Worm (Caenorhabditis elegans): ENCODE data around the gene pfut-1.

pfut-1 gene

ce11 chrX:3181870-3182269 is 16.2 kb downstream of the pfut-1 start:
- TF ChIP-seq blmp-1 (tag; optimal IDR thresholded peaks at IDR 0.05; ENCODE audit: insufficient read depth): no peak
- TF ChIP-seq nhr-10 (tag; optimal IDR thresholded peaks at IDR 0.05): no peak
- TF ChIP-seq fos-1 (tag; optimal IDR thresholded peaks at IDR 0.05): peak; percentile 60

DNA sequence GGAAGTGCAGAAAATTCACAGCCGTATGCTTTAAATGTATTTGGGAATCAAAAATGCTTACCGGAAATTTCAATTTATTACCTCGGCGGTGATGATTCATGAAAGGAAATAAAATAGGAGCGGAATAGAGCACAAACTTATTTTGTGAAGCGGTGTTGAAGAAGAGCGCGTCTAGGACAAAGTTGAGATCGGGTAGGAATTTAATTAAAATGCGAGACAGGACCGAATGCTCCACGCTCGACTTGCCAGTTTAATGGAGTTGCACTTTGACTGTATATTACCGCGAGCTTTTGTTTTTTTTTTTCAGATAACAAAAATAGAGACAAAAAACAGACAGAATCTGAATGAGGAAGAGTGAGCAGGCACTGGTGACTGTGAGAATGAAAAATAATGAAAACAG is 19.0 kb downstream of the pfut-1 start:
- TF ChIP-seq egl-27 (tag; optimal IDR thresholded peaks at IDR 0.05) (no peak), ceh-16 (tag; optimal IDR thresholded peaks at IDR 0.05) (no peak), nhr-237 (tag; optimal IDR thresholded peaks at IDR 0.05) (no peak), mab-5 (tag; optimal IDR thresholded peaks at IDR 0.05) (no peak), crh-2 (tag; optimal IDR thresholded peaks at IDR 0.05) (no peak), R02D3.7 (tag; optimal IDR thresholded peaks at IDR 0.05) (no peak), skn-1 (tag; optimal IDR thresholded peaks at IDR 0.05) (no peak), nhr-25 (tag; optimal IDR thresholded peaks at IDR 0.05) (no peak), nhr-10 (tag; optimal IDR thresholded peaks at IDR 0.05) (no peak), nhr-23 (tag; optimal IDR thresholded peaks at IDR 0.05) (no peak), unc-62 (GFP tag; optimal IDR thresholded peaks at IDR 0.05) (no peak), alr-1 (tag; optimal IDR thresholded peaks at IDR 0.05) (no peak), gmeb-1 (tag; optimal IDR thresholded peaks at IDR 0.05) (no peak), nhr-12 (tag; optimal IDR thresholded peaks at IDR 0.05) (no peak), lin-39 (tag; optimal IDR thresholded peaks at IDR 0.05) (no peak), F13H6.1 (tag; optimal IDR thresholded peaks at IDR 0.05) (no peak), ztf-1 (GFP tag; conservative IDR thresholded peaks at IDR 0.05) (no peak), mdl-1 (tag; optimal IDR thresholded peaks at IDR 0.05) (no peak), unc-39 (tag; optimal IDR thresholded peaks at IDR 0.05) (no peak), blmp-1 (tag; optimal IDR thresholded peaks at IDR 0.05; ENCODE audit: insufficient read depth) (no peak)

- TF ChIP-seq lsy-2 (tag; optimal IDR thresholded peaks at IDR 0.05) (no peak), mab-5 (tag; optimal IDR thresholded peaks at IDR 0.05) (peak; percentile 1), R02D3.7 (tag; optimal IDR thresholded peaks at IDR 0.05) (no peak), crh-2 (tag; optimal IDR thresholded peaks at IDR 0.05) (no peak), nhr-25 (tag; optimal IDR thresholded peaks at IDR 0.05) (no peak)
These were observed 24.6 kb downstream of the pfut-1 start for ce11 chrX:3190193-3190592.

- TF ChIP-seq ama-1 (optimal IDR thresholded peaks at IDR 0.05) (no peak), sem-4 (tag; optimal IDR thresholded peaks at IDR 0.05) (peak; percentile 30)
These were observed 25.9 kb downstream of the pfut-1 start for ce11 chrX:3191353-3192065.

ce11 chrX:3197319-3197718 is 31.7 kb downstream of the pfut-1 start:
- TF ChIP-seq sma-3 (GFP tag; optimal IDR thresholded peaks at IDR 0.05) (no peak), mab-5 (tag; optimal IDR thresholded peaks at IDR 0.05) (no peak), F13H6.1 (tag; optimal IDR thresholded peaks at IDR 0.05) (no peak), nhr-12 (tag; optimal IDR thresholded peaks at IDR 0.05) (no peak), alr-1 (tag; optimal IDR thresholded peaks at IDR 0.05) (no peak), nhr-237 (tag; optimal IDR thresholded peaks at IDR 0.05) (no peak), nhr-129 (tag; optimal IDR thresholded peaks at IDR 0.05) (no peak), elt-1 (tag; optimal IDR thresholded peaks at IDR 0.05) (no peak), ceh-82 (tag; optimal IDR thresholded peaks at IDR 0.05) (no peak), egl-27 (tag; optimal IDR thresholded peaks at IDR 0.05) (no peak), elt-3 (tag; optimal IDR thresholded peaks at IDR 0.05) (no peak)

- TF ChIP-seq elt-1 (tag; optimal IDR thresholded peaks at IDR 0.05) (no peak), unc-55 (GFP tag; optimal IDR thresholded peaks at IDR 0.05) (no peak)
These were observed 33.6 kb downstream of the pfut-1 start, which contains the start of gene fax-1 for ce11 chrX:3199249-3199648. TSS of gene fax-1 (minus strand) at chrX:3199349.

DNA sequence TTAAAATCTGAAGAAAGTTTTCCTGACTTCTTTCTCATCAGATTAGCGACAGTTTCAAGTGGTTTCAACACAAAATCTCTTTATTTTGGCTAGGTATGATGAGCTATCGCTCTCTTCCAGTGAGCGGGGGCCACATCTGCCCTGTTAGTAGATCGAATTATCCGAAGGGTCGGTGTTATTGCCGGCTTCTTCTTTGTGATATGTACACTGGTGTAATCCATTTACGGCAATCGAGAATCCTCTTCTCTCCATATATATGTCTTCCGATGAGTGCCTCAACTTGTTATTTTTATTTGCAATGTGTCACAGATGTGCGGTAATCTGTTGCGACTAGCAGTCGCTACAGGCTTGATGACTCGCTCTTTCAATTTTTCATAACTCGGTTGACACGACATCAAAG is 36.7 kb downstream of the pfut-1 start:
- no peak for TF ChIP-seq mdl-1 (tag; optimal IDR thresholded peaks at IDR 0.05)
- TF ChIP-seq lin-39 (tag; optimal IDR thresholded peaks at IDR 0.05): no peak
- TF ChIP-seq sem-4 (tag; optimal IDR thresholded peaks at IDR 0.05): no peak
- TF ChIP-seq ZK546.5 (tag; optimal IDR thresholded peaks at IDR 0.05): no peak
- TF ChIP-seq lsy-2 (tag; optimal IDR thresholded peaks at IDR 0.05): no peak
- TF ChIP-seq mbf-1 (tag; optimal IDR thresholded peaks at IDR 0.05): no peak
- no peak for TF ChIP-seq nhr-10 (tag; optimal IDR thresholded peaks at IDR 0.05)
- TF ChIP-seq zag-1 (tag; optimal IDR thresholded peaks at IDR 0.05): no peak
- TF ChIP-seq unc-39 (tag; optimal IDR thresholded peaks at IDR 0.05): no peak
- no peak for TF ChIP-seq elt-1 (tag; optimal IDR thresholded peaks at IDR 0.05)
- TF ChIP-seq elt-3 (tag; optimal IDR thresholded peaks at IDR 0.05): no peak
- TF ChIP-seq nhr-25 (tag; optimal IDR thresholded peaks at IDR 0.05): no peak
- no peak for TF ChIP-seq ztf-1 (GFP tag; conservative IDR thresholded peaks at IDR 0.05)
- no peak for TF ChIP-seq alr-1 (tag; optimal IDR thresholded peaks at IDR 0.05)
- no peak for TF ChIP-seq ztf-11 (tag; optimal IDR thresholded peaks at IDR 0.05)
- no peak for TF ChIP-seq sma-9 (GFP tag; optimal IDR thresholded peaks at IDR 0.05)
- TF ChIP-seq sma-9 (tag; optimal IDR thresholded peaks at IDR 0.05): no peak

Data from whole organism, L2 larva.